Worm (Caenorhabditis elegans) whole organism, dauer: ENCODE measurements around the gene ifet-1.

Experiments used
- unc-62 ChIP-seq: sonication (generic microtip); optimal IDR thresholded peaks from 2 replicates; lab custom pipeline; 2017; ENCODE audit warnings: missing biosample characterization, missing genetic modification reagents, missing genetic modification characterization

ifet-1 gene

ce11 chrIII:4474908-4475307 lies at the start of gene ifet-1:
Gene ifet-1, minus strand, starts transcription at chrIII:4475150.
- no peak for TF ChIP-seq unc-62

ce11 chrIII:4524071-4524470 lies 49.1 kb upstream of the ifet-1 start:
- TF ChIP-seq unc-62: no peak

ce11 chrIII:4523411-4523810 lies 48.5 kb upstream of the ifet-1 start:
- TF ChIP-seq unc-62: no peak

ce11 chrIII:4520057-4520456 lies 45.1 kb upstream of the ifet-1 start, which contains the start of gene cdh-4:
Gene cdh-4, plus strand, starts transcription at chrIII:4520357.
- no peak for TF ChIP-seq unc-62

- TF ChIP-seq unc-62: no peak
Observed at ce11 chrIII:4519410-4519809, 44.5 kb upstream of the ifet-1 start.

ce11 chrIII:4517781-4518180 lies 42.8 kb upstream of the ifet-1 start:
- TF ChIP-seq unc-62: no peak

- no peak for TF ChIP-seq unc-62
Observed at ce11 chrIII:4515173-4515572, 40.2 kb upstream of the ifet-1 start.

- TF ChIP-seq unc-62: no peak
Observed at ce11 chrIII:4513926-4514325, 39.0 kb upstream of the ifet-1 start.

ce11 chrIII:4508064-4508905 lies 33.3 kb upstream of the ifet-1 start, which contains the start of the genes cct-5 and F25F2.1:
Gene cct-5, minus strand, starts transcription at chrIII:4508114.
Gene F25F2.1, plus strand, starts transcription at chrIII:4508855.
- no peak for TF ChIP-seq unc-62

ce11 chrIII:4506590-4507128 lies 31.7 kb upstream of the ifet-1 start:
- no peak for TF ChIP-seq unc-62

- no peak for TF ChIP-seq unc-62
Observed at ce11 chrIII:4506140-4506539, 31.2 kb upstream of the ifet-1 start.

ce11 chrIII:4505726-4506125 lies 30.8 kb upstream of the ifet-1 start:
- TF ChIP-seq unc-62: no peak

ce11 chrIII:4504934-4505484 lies 30.1 kb upstream of the ifet-1 start:
- no peak for TF ChIP-seq unc-62

- no peak for TF ChIP-seq unc-62
Observed at ce11 chrIII:4504358-4504757, 29.4 kb upstream of the ifet-1 start.

- no peak for TF ChIP-seq unc-62
Observed at ce11 chrIII:4502559-4503240, 27.8 kb upstream of the ifet-1 start.

- no peak for TF ChIP-seq unc-62
Observed at ce11 chrIII:4498938-4499337, 24.0 kb upstream of the ifet-1 start, which contains the start of the genes C07G2.5 and atf-7. Gene C07G2.5, minus strand, starts transcription at chrIII:4499038. Gene atf-7, minus strand, starts transcription at chrIII:4499045.

ce11 chrIII:4496085-4496484 lies 21.1 kb upstream of the ifet-1 start:
- TF ChIP-seq unc-62: no peak
